Worm (Caenorhabditis elegans): ENCODE measurements around the gene B0284.3.

Gene B0284.3

ce11 chrIII:4404339-4404836 is 24.8 kb upstream of the B0284.3 start, which contains the start of the genes R07E5.17 and snfc-5 (continued):
- no peak for TF ChIP-seq nhr-237 (tag; optimal IDR thresholded peaks at IDR 0.05)
- no peak for TF ChIP-seq vab-15 (tag; optimal IDR thresholded peaks at IDR 0.05)
- no peak for TF ChIP-seq ceh-8 (GFP tag; optimal IDR thresholded peaks at IDR 0.05)
- no peak for TF ChIP-seq tbx-2 (tag; optimal IDR thresholded peaks at IDR 0.05)
- no peak for TF ChIP-seq pag-3 (tag; optimal IDR thresholded peaks at IDR 0.05; ENCODE audit: borderline replicate concordance, insufficient read depth)
- peak; percentile 59 for TF ChIP-seq skn-1 (tag; optimal IDR thresholded peaks at IDR 0.05)
- TF ChIP-seq unc-30 (tag; optimal IDR thresholded peaks at IDR 0.05) = no peak
- TF ChIP-seq xbp-1 (tag; optimal IDR thresholded peaks at IDR 0.05) = peak; percentile 15
- TF ChIP-seq lin-13 (GFP tag; optimal IDR thresholded peaks at IDR 0.05) = no peak
- no peak for TF ChIP-seq fkh-10 (GFP tag; optimal IDR thresholded peaks at IDR 0.05)
- no peak for TF ChIP-seq egl-13 (tag; optimal IDR thresholded peaks at IDR 0.05)
- peak; percentile 54 for TF ChIP-seq lin-15B (tag; optimal IDR thresholded peaks at IDR 0.05)
- TF ChIP-seq elt-2 (tag; optimal IDR thresholded peaks at IDR 0.05) = no peak
- peak; percentile 34 to 71 (median 52) for TF ChIP-seq dpl-1 (GFP tag; optimal IDR thresholded peaks at IDR 0.05)
- TF ChIP-seq ceh-63 (GFP tag; optimal IDR thresholded peaks at IDR 0.05) = no peak

- no peak for TF ChIP-seq sptf-1 (tag; optimal IDR thresholded peaks at IDR 0.05)
- TF ChIP-seq unc-98 (GFP tag; IDR thresholded peaks at IDR 0.05) = no peak
- TF ChIP-seq aha-1 (tag; optimal IDR thresholded peaks at IDR 0.05) = no peak
- TF ChIP-seq fos-1 (tag; optimal IDR thresholded peaks at IDR 0.05) = no peak
- no peak for TF ChIP-seq ceh-82 (tag; optimal IDR thresholded peaks at IDR 0.05)
- no peak for TF ChIP-seq mep-1 (tag; optimal IDR thresholded peaks at IDR 0.05)
- no peak for TF ChIP-seq snu-23 (GFP tag; optimal IDR thresholded peaks at IDR 0.05)
- no peak for TF ChIP-seq efl-3 (GFP tag; optimal IDR thresholded peaks at IDR 0.05)
- TF ChIP-seq alr-1 (tag; optimal IDR thresholded peaks at IDR 0.05; ENCODE audit: borderline replicate concordance) = no peak
- no peak for TF ChIP-seq nhr-77 (tag; optimal IDR thresholded peaks at IDR 0.05)
- TF ChIP-seq ets-5 (GFP tag; IDR thresholded peaks at IDR 0.05) = no peak
- no peak for TF ChIP-seq egl-27 (tag; optimal IDR thresholded peaks at IDR 0.05)
- no peak for TF ChIP-seq lin-13 (GFP tag; optimal IDR thresholded peaks at IDR 0.05)
- TF ChIP-seq C34B4.2 (tag; optimal IDR thresholded peaks at IDR 0.05) = no peak
- TF ChIP-seq nhr-85 (tag) = no peak
- no peak for TF ChIP-seq grh-1 (GFP tag; IDR thresholded peaks at IDR 0.05)
- no peak for TF ChIP-seq ceh-63 (GFP tag; optimal IDR thresholded peaks at IDR 0.05)
- no peak for TF ChIP-seq ceh-90 (tag; optimal IDR thresholded peaks at IDR 0.05)
- TF ChIP-seq swsn-7 (tag; optimal IDR thresholded peaks at IDR 0.05) = no peak
- no peak for TF ChIP-seq nhr-71 (tag; optimal IDR thresholded peaks at IDR 0.05)
These were observed 21.5 kb upstream of the B0284.3 start, which contains the start of gene R07E5.15 for ce11 chrIII:4401142-4401541. R07E5.15 (plus strand) TSS chrIII:4401442.

- TF ChIP-seq ztf-4 (tag; optimal IDR thresholded peaks at IDR 0.05) (no peak), efl-1 (optimal IDR thresholded peaks at IDR 0.05) (no peak), efl-1 (GFP tag; optimal IDR thresholded peaks at IDR 0.05 in 1 of 2) (peak in 1 of 2 experiments; percentile 37)
These were observed 18.8 kb upstream of the B0284.3 start, which contains the start of gene R07E5.6 for ce11 chrIII:4398463-4398862. R07E5.6 (plus strand) TSS chrIII:4398763.

ce11 chrIII:4397115-4397514 is 17.5 kb upstream of the B0284.3 start, which contains the start of gene R07E5.5:
R07E5.5 (plus strand) TSS chrIII:4397415.
- TF ChIP-seq lir-3 (tag; optimal IDR thresholded peaks at IDR 0.05; ENCODE audit: poor library complexity) = no peak
- TF ChIP-seq aha-1 (tag; optimal IDR thresholded peaks at IDR 0.05) = no peak
- TF ChIP-seq dsc-1 (tag; optimal IDR thresholded peaks at IDR 0.05) = no peak
- no peak for TF ChIP-seq skn-1 (tag; optimal IDR thresholded peaks at IDR 0.05)
- no peak for TF ChIP-seq lsy-2 (tag; optimal IDR thresholded peaks at IDR 0.05)
- TF ChIP-seq sptf-1 (tag; optimal IDR thresholded peaks at IDR 0.05) = no peak
- no peak for TF ChIP-seq hlh-4 (tag; optimal IDR thresholded peaks at IDR 0.05)
- no peak for TF ChIP-seq lin-15B (tag; optimal IDR thresholded peaks at IDR 0.05)
- TF ChIP-seq mdl-1 (tag; optimal IDR thresholded peaks at IDR 0.05) = no peak
- TF ChIP-seq blmp-1 (tag; optimal IDR thresholded peaks at IDR 0.05) = no peak
- no peak for TF ChIP-seq lin-13 (GFP tag; optimal IDR thresholded peaks at IDR 0.05)
- TF ChIP-seq tbx-2 (tag; optimal IDR thresholded peaks at IDR 0.05) = no peak
- TF ChIP-seq ama-1 (optimal IDR thresholded peaks at IDR 0.05) = no peak
- no peak for TF ChIP-seq egl-27 (tag; optimal IDR thresholded peaks at IDR 0.05)
- TF ChIP-seq grh-1 (GFP tag; IDR thresholded peaks at IDR 0.05) = no peak
- no peak for TF ChIP-seq pax-3 (tag; optimal IDR thresholded peaks at IDR 0.05)
- no peak for TF ChIP-seq fkh-4 (tag; optimal IDR thresholded peaks at IDR 0.05; ENCODE audit: borderline replicate concordance)
- TF ChIP-seq egl-13 (tag; optimal IDR thresholded peaks at IDR 0.05) = no peak
- no peak for TF ChIP-seq rnt-1 (tag; optimal IDR thresholded peaks at IDR 0.05)
- no peak for TF ChIP-seq nhr-77 (tag; optimal IDR thresholded peaks at IDR 0.05)
